Worm (Caenorhabditis elegans): ENCODE data around the gene cwp-3.
A peak's percentile ranks its signal among the peaks of the same experiment; 100 is the strongest.

Gene cwp-3

DNA sequence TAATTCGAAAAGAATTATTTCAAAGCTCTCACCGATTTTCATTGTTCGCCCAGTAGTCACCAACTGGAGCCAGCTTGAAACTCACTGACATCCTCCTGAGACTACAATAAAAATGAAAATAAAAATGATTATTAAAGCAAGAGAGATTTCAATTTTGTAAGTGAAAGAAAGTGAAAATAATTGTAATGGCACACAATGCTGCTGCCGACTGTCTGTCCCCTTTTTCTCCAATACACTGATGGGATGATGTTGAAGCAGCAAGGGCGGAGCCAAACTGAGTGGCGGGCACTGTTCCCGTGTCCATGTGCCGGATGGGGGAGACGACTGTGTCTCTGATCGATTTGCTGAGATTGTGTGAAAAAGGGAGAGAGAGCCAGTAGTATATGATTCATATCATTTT, 8.4 kb upstream of the cwp-3 start, which contains the start of gene C37H5.14:
Gene C37H5.14 (minus strand): TSS at position 101 of the 400 bp plus-strand sequence.
- no peak for TF ChIP-seq mab-5 (tag; optimal IDR thresholded peaks at IDR 0.05)
- TF ChIP-seq alr-1 (tag; optimal IDR thresholded peaks at IDR 0.05) = no peak
- no peak for TF ChIP-seq nhr-11 (tag; optimal IDR thresholded peaks at IDR 0.05)
- TF ChIP-seq blmp-1 (tag; optimal IDR thresholded peaks at IDR 0.05; ENCODE audit: insufficient read depth) = no peak
- TF ChIP-seq ztf-1 (GFP tag; conservative IDR thresholded peaks at IDR 0.05) = no peak
- TF ChIP-seq nhr-12 (tag; optimal IDR thresholded peaks at IDR 0.05) = no peak
- TF ChIP-seq lin-13 (GFP tag; optimal IDR thresholded peaks at IDR 0.05) = no peak
- no peak for TF ChIP-seq aly-2 (tag; optimal IDR thresholded peaks at IDR 0.05)
- no peak for TF ChIP-seq R02D3.7 (tag; optimal IDR thresholded peaks at IDR 0.05)

DNA sequence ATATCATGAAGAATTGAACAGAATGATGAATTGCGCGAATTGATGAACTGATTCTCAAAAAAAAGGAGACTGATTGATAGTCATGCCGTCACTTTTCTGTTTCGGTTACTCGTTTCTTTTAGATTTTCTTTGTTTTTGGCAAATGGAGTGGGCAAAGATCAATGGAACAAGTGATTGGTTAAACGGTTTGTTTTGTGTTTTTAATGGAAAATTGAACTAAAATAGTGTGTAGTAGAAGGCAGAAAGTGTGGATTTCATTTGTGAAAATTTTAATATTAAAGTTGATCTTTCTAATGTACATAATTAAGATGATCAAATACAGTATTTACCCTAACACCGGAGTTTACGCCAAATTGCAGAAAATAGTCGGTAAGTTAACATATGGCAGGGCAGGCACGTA, 2.7 kb upstream of the cwp-3 start, which contains the start of gene nas-9:
Gene nas-9 (minus strand): TSS at position 101 of the 400 bp plus-strand sequence.
- no peak for TF ChIP-seq C34F6.9 (tag; optimal IDR thresholded peaks at IDR 0.05)
- no peak for TF ChIP-seq ama-1 (optimal IDR thresholded peaks at IDR 0.05)
- TF ChIP-seq nhr-11 (tag; optimal IDR thresholded peaks at IDR 0.05) = no peak
- TF ChIP-seq dmd-4 (tag; optimal IDR thresholded peaks at IDR 0.05) = no peak
- TF ChIP-seq Y55F3AM.14 (GFP tag; optimal IDR thresholded peaks at IDR 0.05) = no peak
- no peak for TF ChIP-seq ztf-4 (tag; optimal IDR thresholded peaks at IDR 0.05)
- no peak for TF ChIP-seq sem-4 (tag; optimal IDR thresholded peaks at IDR 0.05)
- no peak for TF ChIP-seq sma-9 (GFP tag; optimal IDR thresholded peaks at IDR 0.05)
- TF ChIP-seq sma-9 (tag; optimal IDR thresholded peaks at IDR 0.05) = no peak
- no peak for TF ChIP-seq nhr-12 (tag; optimal IDR thresholded peaks at IDR 0.05)
- no peak for TF ChIP-seq nhr-21 (tag; optimal IDR thresholded peaks at IDR 0.05)
- no peak for TF ChIP-seq gmeb-1 (tag; optimal IDR thresholded peaks at IDR 0.05)
- TF ChIP-seq mab-5 (tag; optimal IDR thresholded peaks at IDR 0.05) = no peak
- no peak for TF ChIP-seq unc-55 (GFP tag; optimal IDR thresholded peaks at IDR 0.05)
- TF ChIP-seq egl-27 (tag; optimal IDR thresholded peaks at IDR 0.05) = no peak
- no peak for TF ChIP-seq nhr-10 (tag; optimal IDR thresholded peaks at IDR 0.05)
- TF ChIP-seq elt-1 (tag; optimal IDR thresholded peaks at IDR 0.05) = no peak
- no peak for TF ChIP-seq ZK546.5 (tag; optimal IDR thresholded peaks at IDR 0.05)
- TF ChIP-seq R02D3.7 (tag; optimal IDR thresholded peaks at IDR 0.05) = no peak
- TF ChIP-seq mdl-1 (tag; optimal IDR thresholded peaks at IDR 0.05) = no peak

DNA sequence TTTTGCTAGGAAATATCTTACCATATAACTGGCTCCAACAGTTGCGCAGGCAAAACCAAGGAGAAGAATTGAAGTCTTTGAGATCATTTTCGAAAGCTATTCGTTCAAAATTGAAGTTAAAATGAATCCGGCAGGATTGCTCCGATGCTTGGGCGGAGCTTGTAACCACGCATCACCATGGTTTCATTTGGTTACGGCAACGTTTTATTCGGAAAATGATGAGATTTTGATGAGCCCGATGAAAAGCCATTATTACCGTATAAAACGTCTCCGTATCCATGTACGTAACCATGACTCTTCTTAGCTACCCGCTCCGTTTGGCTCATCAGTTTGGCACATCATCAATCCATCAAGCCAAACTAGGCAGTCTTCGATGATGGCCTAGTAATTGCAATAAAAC, 1.5 kb upstream of the cwp-3 start, which contains the start of gene cwp-1:
Gene cwp-1 (minus strand): TSS at position 101 of the 400 bp plus-strand sequence.
- TF ChIP-seq lsy-2 (tag; optimal IDR thresholded peaks at IDR 0.05) (no peak), unc-39 (tag; optimal IDR thresholded peaks at IDR 0.05) (no peak)

DNA sequence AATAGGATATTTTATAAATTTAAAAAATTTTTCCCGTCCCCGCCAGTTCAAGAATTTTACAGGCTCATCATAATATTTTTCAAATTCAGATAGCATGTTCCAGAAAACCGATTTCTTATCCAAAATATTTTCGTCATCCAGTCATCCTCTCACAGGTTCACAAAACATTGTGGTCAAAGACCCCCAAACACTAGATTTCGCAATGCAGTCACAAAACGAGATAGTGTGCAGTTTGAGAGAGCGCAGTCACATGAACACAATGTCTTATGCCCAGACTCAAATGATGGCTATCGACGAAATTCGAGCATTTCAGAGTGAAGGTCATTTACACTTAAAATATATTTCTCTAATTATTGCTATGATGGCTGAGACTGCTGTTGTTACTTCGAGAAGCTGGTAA, 2.0 kb downstream of the cwp-3 start, which contains the start of gene abhd-5.2:
Gene abhd-5.2 (plus strand): TSS at position 95 of the 400 bp plus-strand sequence.
- TF ChIP-seq mbf-1 (tag; optimal IDR thresholded peaks at IDR 0.05) (no peak), unc-39 (tag; optimal IDR thresholded peaks at IDR 0.05) (no peak), ceh-82 (tag; optimal IDR thresholded peaks at IDR 0.05) (no peak), alr-1 (tag; optimal IDR thresholded peaks at IDR 0.05) (no peak), ztf-11 (tag; optimal IDR thresholded peaks at IDR 0.05) (no peak), aly-2 (tag; optimal IDR thresholded peaks at IDR 0.05) (no peak), F13H6.1 (tag; optimal IDR thresholded peaks at IDR 0.05) (peak; percentile 25), nhr-11 (tag; optimal IDR thresholded peaks at IDR 0.05) (no peak), sem-4 (tag; optimal IDR thresholded peaks at IDR 0.05) (no peak), egl-27 (tag; optimal IDR thresholded peaks at IDR 0.05) (no peak), lin-11 (tag; optimal IDR thresholded peaks at IDR 0.05) (no peak), fos-1 (tag; optimal IDR thresholded peaks at IDR 0.05) (peak; percentile 60), lin-13 (GFP tag; optimal IDR thresholded peaks at IDR 0.05) (no peak), elt-3 (tag; optimal IDR thresholded peaks at IDR 0.05) (no peak), nhr-237 (tag; optimal IDR thresholded peaks at IDR 0.05) (no peak), nhr-129 (tag; optimal IDR thresholded peaks at IDR 0.05) (peak; percentile 79), nhr-23 (tag; optimal IDR thresholded peaks at IDR 0.05) (no peak), zag-1 (tag; optimal IDR thresholded peaks at IDR 0.05) (no peak), Y55F3AM.14 (GFP tag; optimal IDR thresholded peaks at IDR 0.05) (no peak), sma-9 (GFP tag; optimal IDR thresholded peaks at IDR 0.05) (peak; percentile 45), sma-9 (tag; optimal IDR thresholded peaks at IDR 0.05) (no peak), peb-1 (tag; optimal IDR thresholded peaks at IDR 0.05) (no peak), lsy-2 (tag; optimal IDR thresholded peaks at IDR 0.05) (peak in 1 of 2 experiments; percentile 61), unc-55 (GFP tag; optimal IDR thresholded peaks at IDR 0.05) (peak; percentile 66), ceh-16 (tag; optimal IDR thresholded peaks at IDR 0.05) (no peak), C34F6.9 (tag; optimal IDR thresholded peaks at IDR 0.05) (peak; percentile 83), mab-5 (tag; optimal IDR thresholded peaks at IDR 0.05) (no peak), nhr-12 (tag; optimal IDR thresholded peaks at IDR 0.05) (no peak), skn-1 (tag; optimal IDR thresholded peaks at IDR 0.05) (no peak), ztf-1 (GFP tag; conservative IDR thresholded peaks at IDR 0.05) (no peak), mdl-1 (tag; optimal IDR thresholded peaks at IDR 0.05) (no peak), nhr-25 (tag; optimal IDR thresholded peaks at IDR 0.05) (peak; percentile 7), snpc-4 (tag; optimal IDR thresholded peaks at IDR 0.05) (no peak), nhr-6 (tag; optimal IDR thresholded peaks at IDR 0.05) (no peak), R02D3.7 (tag; optimal IDR thresholded peaks at IDR 0.05) (no peak), nhr-77 (tag; optimal IDR thresholded peaks at IDR 0.05) (no peak), elt-1 (tag; optimal IDR thresholded peaks at IDR 0.05) (no peak), unc-62 (GFP tag; optimal IDR thresholded peaks at IDR 0.05) (no peak), lin-39 (tag; optimal IDR thresholded peaks at IDR 0.05) (no peak)
